Fruit fly (Drosophila melanogaster) whole organism, embryonic: ENCODE data around the gene CG10513.

Experiments used
- Abd-B ChIP-seq: fragments of 200-800 bp; sonication (Bioruptor generic); optimal IDR thresholded peaks from 2 replicates; lab custom pipeline; 2018; ENCODE audit warnings: missing biosample characterization, mild to moderate bottlenecking, missing genetic modification characterization, moderate library complexity
- Awh ChIP-seq: fragments of 200-800 bp; sonication (Bioruptor generic); IDR thresholded peaks from 2 replicates; pipeline ENCODE4, ENCODE4 v1.3.6; 2022; ENCODE audit warnings: missing biosample characterization, missing genetic modification characterization
- BEAF-32 ChIP-seq: fragments of 200-800 bp; sonication (Bioruptor generic); optimal IDR thresholded peaks from 3 replicates; lab custom pipeline; 2017; ENCODE audit warnings: missing biosample characterization, missing genetic modification characterization, mild to moderate bottlenecking, moderate library complexity, missing genetic modification reagents
- CG12071 ChIP-seq: fragments of 200-800 bp; sonication (Bioruptor generic); optimal IDR thresholded peaks from 3 replicates; lab custom pipeline; 2018; ENCODE audit warnings: missing biosample characterization, mild to moderate bottlenecking, missing genetic modification characterization
- CG13424 ChIP-seq: fragments of 200-800 bp; sonication (Bioruptor generic); optimal IDR thresholded peaks from 2 replicates; lab custom pipeline; 2019; ENCODE audit warnings: missing biosample characterization, mild to moderate bottlenecking, missing genetic modification characterization, moderate library complexity
- CG15601 ChIP-seq: fragments of 200-800 bp; sonication (Bioruptor generic); optimal IDR thresholded peaks from 3 replicates; lab custom pipeline; 2019; ENCODE audit warnings: missing biosample characterization, mild to moderate bottlenecking, missing genetic modification characterization, moderate library complexity
- CG17385 ChIP-seq: fragments of 200-800 bp; sonication (Bioruptor generic); optimal IDR thresholded peaks from 3 replicates; lab custom pipeline; 2018; ENCODE audit warnings: missing biosample characterization, mild to moderate bottlenecking, missing genetic modification characterization
- CG17829 ChIP-seq: fragments of 200-800 bp; optimal IDR thresholded peaks from 2 replicates; lab custom pipeline; 2019; ENCODE audit warnings: missing biosample characterization, mild to moderate bottlenecking, missing genetic modification characterization, moderate library complexity
- CG32532 ChIP-seq: fragments of 200-800 bp; sonication (Bioruptor generic); IDR thresholded peaks from 2 replicates; pipeline ENCODE4 v1.3.6; 2022; ENCODE audit warnings: missing biosample characterization, missing genetic modification characterization
- CG34376 ChIP-seq: fragments of 200-800 bp; sonication (Bioruptor generic); optimal IDR thresholded peaks from 2 replicates; lab custom pipeline; 2018; ENCODE audit warnings: missing biosample characterization, mild to moderate bottlenecking, missing genetic modification characterization
- CG6175 ChIP-seq: fragments of 200-800 bp; sonication (Bioruptor generic); IDR thresholded peaks from 3 replicates; pipeline ENCODE4 v1.3.6; 2022; ENCODE audit warnings: missing biosample characterization, missing genetic modification characterization
- CG7963 ChIP-seq: fragments of 200-800 bp; sonication (Bioruptor generic); IDR thresholded peaks from 3 replicates; pipeline ENCODE4 v1.3.6; 2022; ENCODE audit warnings: missing biosample characterization, missing genetic modification characterization; ENCODE audit not compliant: partially characterized antibody
- CG8089 ChIP-seq: fragments of 200-800 bp; sonication (Bioruptor generic); optimal IDR thresholded peaks from 3 replicates; lab custom pipeline; 2016; ENCODE audit warnings: missing biosample characterization, missing genetic modification characterization
- E2f1 ChIP-seq: fragments of 200-800 bp; sonication (Bioruptor generic); IDR thresholded peaks from 2 replicates; pipeline ENCODE4 v1.3.6; 2022; ENCODE audit warnings: missing biosample characterization, missing genetic modification characterization
- ERR ChIP-seq: fragments of 200-800 bp; sonication (Bioruptor generic); optimal IDR thresholded peaks from 2 replicates; lab custom pipeline; 2016; ENCODE audit warnings: missing biosample characterization, missing genetic modification characterization
- Fer1 ChIP-seq: fragments of 200-800 bp; sonication (Bioruptor generic); optimal IDR thresholded peaks from 2 replicates; lab custom pipeline; 2017; ENCODE audit warnings: missing biosample characterization, mild to moderate bottlenecking, missing genetic modification characterization
- HmgZ ChIP-seq: fragments of 200-800 bp; sonication (Bioruptor generic); optimal IDR thresholded peaks from 2 replicates; lab custom pipeline; 2018; ENCODE audit warnings: missing biosample characterization, mild to moderate bottlenecking, missing genetic modification characterization
- Myb ChIP-seq: fragments of 200-800 bp; sonication (Bioruptor generic); optimal IDR thresholded peaks from 2 replicates; lab custom pipeline; 2016; ENCODE audit warnings: missing biosample characterization, missing genetic modification characterization
- NK7.1 ChIP-seq: fragments of 200-800 bp; sonication (Bioruptor generic); optimal IDR thresholded peaks from 3 replicates; lab custom pipeline; 2016; ENCODE audit warnings: missing biosample characterization, missing genetic modification characterization
- Nf-YC ChIP-seq: fragments of 200-800 bp; optimal IDR thresholded peaks from 3 replicates; lab custom pipeline; 2019; ENCODE audit warnings: missing biosample characterization, mild to moderate bottlenecking, missing genetic modification characterization, moderate library complexity
- Sox100B ChIP-seq: fragments of 200-800 bp; sonication (Bioruptor generic); optimal IDR thresholded peaks from 3 replicates; lab custom pipeline; 2018; ENCODE audit warnings: missing biosample characterization, mild to moderate bottlenecking, missing genetic modification characterization
- Spps ChIP-seq: fragments of 200-800 bp; sonication (Bioruptor generic); optimal IDR thresholded peaks from 2 replicates; lab custom pipeline; 2018; ENCODE audit warnings: missing biosample characterization, mild to moderate bottlenecking, missing genetic modification characterization
- Taf1 ChIP-seq: fragments of 200-800 bp; sonication (Bioruptor generic); IDR thresholded peaks from 2 replicates; pipeline ENCODE4 v1.3.6; 2022; ENCODE audit warnings: missing biosample characterization, missing genetic modification characterization
- ab ChIP-seq: fragments of 200-800 bp; sonication (Bioruptor generic); optimal IDR thresholded peaks from 2 replicates; lab custom pipeline; 2016; ENCODE audit warnings: missing biosample characterization, missing genetic modification characterization
- bbx ChIP-seq: fragments of 200-800 bp; sonication (Bioruptor generic); IDR thresholded peaks from 2 replicates; pipeline ENCODE4 v1.3.6; 2022; ENCODE audit warnings: missing biosample characterization, missing genetic modification characterization; ENCODE audit not compliant: partially characterized antibody
- crol ChIP-seq: fragments of 200-800 bp; sonication (Bioruptor generic); IDR thresholded peaks from 2 replicates; pipeline ENCODE4 v1.3.6; 2022; ENCODE audit warnings: missing biosample characterization, missing genetic modification characterization
- cwo ChIP-seq: fragments of 200-800 bp; sonication (Bioruptor generic); optimal IDR thresholded peaks from 3 replicates; lab custom pipeline; 2017; ENCODE audit warnings: missing biosample characterization, missing genetic modification characterization, mild to moderate bottlenecking, moderate library complexity, missing genetic modification reagents
- disco-r ChIP-seq: fragments of 200-800 bp; sonication (Bioruptor generic); optimal IDR thresholded peaks from 2 replicates; lab custom pipeline; 2016; ENCODE audit warnings: missing biosample characterization, missing genetic modification characterization
- ewg ChIP-seq: fragments of 200-800 bp; sonication (Bioruptor generic); optimal IDR thresholded peaks from 3 replicates; lab custom pipeline; 2017; ENCODE audit warnings: mild to moderate bottlenecking, missing biosample characterization, missing genetic modification reagents, missing genetic modification characterization
- gfzf ChIP-seq: fragments of 200-800 bp; sonication (Bioruptor generic); optimal IDR thresholded peaks from 2 replicates; lab custom pipeline; 2016; ENCODE audit warnings: missing biosample characterization, mild to moderate bottlenecking, missing genetic modification characterization, moderate library complexity
- kni ChIP-seq: fragments of 200-800 bp; sonication (Bioruptor generic); optimal IDR thresholded peaks from 3 replicates; lab custom pipeline; 2017; ENCODE audit warnings: mild to moderate bottlenecking, missing biosample characterization, missing genetic modification reagents, missing genetic modification characterization
- p53 ChIP-seq: fragments of 200-800 bp; sonication (Bioruptor generic); optimal IDR thresholded peaks from 2 replicates; lab custom pipeline; 2016; ENCODE audit warnings: missing biosample characterization, missing genetic modification characterization
- pzg ChIP-seq: fragments of 200-800 bp; sonication (Bioruptor generic); optimal IDR thresholded peaks from 3 replicates; lab custom pipeline; 2018; ENCODE audit warnings: missing biosample characterization, mild to moderate bottlenecking, missing genetic modification characterization, moderate library complexity
- rib ChIP-seq: fragments of 200-800 bp; sonication (Bioruptor generic); IDR thresholded peaks from 2 replicates; pipeline ENCODE4 v1.3.6; 2022; ENCODE audit warnings: missing biosample characterization, missing genetic modification characterization
- schlank ChIP-seq: fragments of 200-800 bp; sonication (Bioruptor generic); optimal IDR thresholded peaks from 2 replicates; lab custom pipeline; 2018; ENCODE audit warnings: missing biosample characterization, mild to moderate bottlenecking, missing genetic modification characterization
- scrt ChIP-seq: fragments of 200-800 bp; sonication (Bioruptor generic); optimal IDR thresholded peaks from 2 replicates; lab custom pipeline; 2018; ENCODE audit warnings: missing biosample characterization, mild to moderate bottlenecking, missing genetic modification characterization, moderate library complexity
- shn ChIP-seq: fragments of 200-800 bp; sonication (Bioruptor generic); optimal IDR thresholded peaks from 3 replicates; lab custom pipeline; 2016; ENCODE audit warnings: missing biosample characterization, missing genetic modification characterization
- sqz ChIP-seq: fragments of 200-800 bp; sonication (Bioruptor generic); optimal IDR thresholded peaks from 3 replicates; lab custom pipeline; 2018; ENCODE audit warnings: missing biosample characterization, mild to moderate bottlenecking, missing genetic modification characterization
- tgo ChIP-seq: fragments of 200-800 bp; sonication (Bioruptor generic); IDR thresholded peaks from 3 replicates; pipeline ENCODE4 v1.3.6; 2022; ENCODE audit warnings: missing biosample characterization, missing genetic modification characterization
- vvl ChIP-seq: fragments of 200-800 bp; sonication (Bioruptor generic); IDR thresholded peaks from 2 replicates; pipeline ENCODE4 v1.3.6; 2022; ENCODE audit warnings: missing biosample characterization, missing genetic modification characterization

The CG10513 gene

DNA sequence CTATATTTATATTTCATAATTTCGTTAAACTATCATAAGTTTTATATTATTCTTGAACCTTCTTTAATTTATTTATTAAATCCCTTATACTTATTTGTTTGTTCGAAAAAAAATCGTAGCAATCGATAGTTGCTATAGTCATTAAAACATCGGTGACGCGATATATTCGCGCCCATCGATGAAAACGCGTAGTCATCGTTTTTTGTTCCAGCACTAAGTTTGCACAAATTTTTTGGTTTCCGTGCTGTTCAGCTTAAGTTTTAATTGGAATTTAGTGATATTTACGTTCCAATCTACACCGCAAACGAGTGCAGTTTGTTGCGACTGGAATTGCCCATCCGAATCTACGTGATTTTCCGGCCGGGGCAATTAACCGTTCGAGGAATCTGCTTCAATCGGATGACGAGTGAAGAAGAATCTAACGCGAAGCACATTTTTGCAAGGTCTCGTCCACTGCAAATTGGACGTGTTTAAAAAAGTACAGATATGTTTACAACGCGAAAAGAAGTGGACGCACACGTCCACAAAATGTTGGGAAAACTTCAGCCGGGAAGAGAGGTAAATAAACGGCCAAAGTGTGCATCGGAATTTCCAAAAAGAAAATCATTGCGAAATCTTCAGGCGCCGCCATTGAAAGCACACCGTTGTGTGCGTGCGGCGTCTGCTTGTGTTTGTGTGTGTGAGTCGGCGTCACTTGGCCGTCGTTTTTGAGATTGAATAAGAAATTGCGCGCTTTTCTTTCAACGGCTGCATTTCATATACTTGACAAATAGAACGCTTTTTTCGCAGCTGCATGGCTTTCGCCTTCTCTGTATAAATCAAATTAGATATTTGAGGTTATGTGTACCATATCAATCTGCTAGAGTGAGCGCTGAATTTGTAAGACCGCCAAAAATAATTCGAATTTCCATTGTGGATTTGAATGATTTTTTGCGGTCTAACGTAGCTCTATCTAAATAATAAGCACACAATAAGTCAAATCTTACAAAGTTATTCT lies 27.6 kb downstream of the CG10513 start, which contains the start of gene Nup358 (continued):
- TF ChIP-seq tgo (GFP tag; lab: Robert Waterston, UW) (no peak), pzg (GFP tag; lab: Kevin White, UChicago) (peak; percentile 72), cwo (no peak), Myb (GFP tag; lab: Kevin White, UChicago) (peak; percentile 9), CG32532 (GFP tag; lab: Robert Waterston, UW) (peak; percentile 21; the same call in 1 of the 2 replicates), CG17385 (peak; percentile 71), p53 (no peak), Sox100B (no peak), CG13424 (tag; lab: Kevin White, UChicago) (no peak), ab (GFP tag; lab: Kevin White, UChicago) (no peak), bbx (GFP tag; lab: Robert Waterston, UW) (peak; percentile 99), disco-r (GFP tag; lab: Kevin White, UChicago) (no peak), crol (no peak), CG6175 (GFP tag; lab: Robert Waterston, UW) (no peak), CG17829 (peak; percentile 35), kni (GFP tag; lab: Kevin White, UChicago) (no peak), CG7963 (peak; percentile 97), HmgZ (tag; lab: Kevin White, UChicago) (peak; percentile 36), schlank (no peak), gfzf (GFP tag; lab: Kevin White, UChicago) (peak; percentile 25), Nf-YC (tag; lab: Kevin White, UChicago) (peak; percentile 11), Abd-B (GFP tag; lab: Kevin White, UChicago) (peak; percentile 14), CG15601 (tag; lab: Kevin White, UChicago) (peak; percentile 37), vvl (peak; percentile 17; the same call in 1 of the 2 replicates), Fer1 (GFP tag; lab: Kevin White, UChicago) (no peak), ewg (no peak), NK7.1 (GFP tag; lab: Kevin White, UChicago) (no peak), CG34376 (GFP tag; lab: Kevin White, UChicago) (peak; percentile 30), ERR (no peak), BEAF-32 (peak; percentile 95), Taf1 (no peak), CG12071 (GFP tag; lab: Kevin White, UChicago) (no peak), sqz (GFP tag; lab: Kevin White, UChicago) (peak; percentile 80), scrt (GFP tag; lab: Kevin White, UChicago) (no peak), rib (GFP tag; lab: Robert Waterston, UW) (peak; percentile 95), Spps (no peak), E2f1 (GFP tag; lab: Robert Waterston, UW) (0 out of 2 replicates have a peak, but pooled peaks have one; percentile 19), shn (GFP tag; lab: Kevin White, UChicago) (no peak), Awh (no peak), CG8089 (GFP tag; lab: Kevin White, UChicago) (no peak)
- TF ChIP-seq, all 482 proteins: peak for 98
